Fruit fly (Drosophila melanogaster) whole organism, embryonic: ENCODE measurements around the gene Cyp28c1.

Experiments used
- Bteb2 ChIP-seq: fragments of 200-800 bp; sonication (Bioruptor generic); optimal IDR thresholded peaks from 2 replicates; lab custom pipeline; 2016; ENCODE audit warnings: missing biosample characterization, missing genetic modification characterization
- CG10654 ChIP-seq: fragments of 200-800 bp; sonication (Bioruptor generic); optimal IDR thresholded peaks from 2 replicates; lab custom pipeline; 2016; ENCODE audit warnings: missing biosample characterization, missing genetic modification characterization
- CG10979 ChIP-seq: fragments of 200-800 bp; sonication (Bioruptor generic); optimal IDR thresholded peaks from 2 replicates; lab custom pipeline; 2018; ENCODE audit warnings: missing biosample characterization, mild to moderate bottlenecking, missing genetic modification characterization, moderate library complexity
- CG12769 ChIP-seq: fragments of 200-800 bp; sonication (Bioruptor generic); optimal IDR thresholded peaks from 2 replicates; lab custom pipeline; 2019; ENCODE audit warnings: missing biosample characterization, mild to moderate bottlenecking, missing genetic modification characterization, moderate library complexity
- CG14860 ChIP-seq: fragments of 200-800 bp; sonication (Bioruptor generic); IDR thresholded peaks from 3 replicates; pipeline ENCODE4 v1.3.6; 2022; ENCODE audit warnings: missing biosample characterization, missing genetic modification characterization; ENCODE audit not compliant: partially characterized antibody
- CG15601 ChIP-seq: fragments of 200-800 bp; sonication (Bioruptor generic); optimal IDR thresholded peaks from 3 replicates; lab custom pipeline; 2019; ENCODE audit warnings: missing biosample characterization, mild to moderate bottlenecking, missing genetic modification characterization, moderate library complexity
- CG1647 ChIP-seq: fragments of 200-800 bp; sonication (Bioruptor generic); optimal IDR thresholded peaks from 3 replicates; lab custom pipeline; 2016; ENCODE audit warnings: missing biosample characterization, missing genetic modification characterization
- CG17186 ChIP-seq: fragments of 200-800 bp; sonication (Bioruptor generic); optimal IDR thresholded peaks from 3 replicates; lab custom pipeline; 2017; ENCODE audit warnings: missing biosample characterization, missing genetic modification reagents, missing genetic modification characterization
- CG17361 ChIP-seq: fragments of 200-800 bp; sonication (Bioruptor generic); IDR thresholded peaks from 3 replicates; pipeline ENCODE4 v1.3.6; 2022; ENCODE audit warnings: missing biosample characterization, missing genetic modification characterization
- CG17802 ChIP-seq: fragments of 200-800 bp; sonication (Bioruptor generic); optimal IDR thresholded peaks from 2 replicates; lab custom pipeline; 2018; ENCODE audit warnings: missing biosample characterization, mild to moderate bottlenecking, missing genetic modification characterization, moderate library complexity
- CG18011 ChIP-seq: fragments of 200-800 bp; sonication (Bioruptor generic); optimal IDR thresholded peaks from 2 replicates; lab custom pipeline; 2017; ENCODE audit warnings: missing biosample characterization, missing genetic modification characterization, mild to moderate bottlenecking, moderate library complexity, missing genotype
- CG30403 ChIP-seq: fragments of 200-800 bp; sonication (Bioruptor generic); optimal IDR thresholded peaks from 3 replicates; lab custom pipeline; 2016; ENCODE audit warnings: missing biosample characterization, missing genetic modification characterization
- CG32532 ChIP-seq: fragments of 200-800 bp; sonication (Bioruptor generic); IDR thresholded peaks from 2 replicates; pipeline ENCODE4 v1.3.6; 2022; ENCODE audit warnings: missing biosample characterization, missing genetic modification characterization
- CG32772 ChIP-seq: fragments of 200-800 bp; sonication (Bioruptor generic); IDR thresholded peaks from 2 replicates; pipeline ENCODE4 v1.3.6; 2022; ENCODE audit warnings: missing biosample characterization, missing genetic modification characterization
- CG3995 ChIP-seq: fragments of 200-800 bp; sonication (Bioruptor generic); optimal IDR thresholded peaks from 3 replicates; lab custom pipeline; 2016; ENCODE audit warnings: missing biosample characterization, missing genetic modification characterization
- CG4617 ChIP-seq: fragments of 200-800 bp; sonication (Bioruptor generic); optimal IDR thresholded peaks from 3 replicates; lab custom pipeline; 2016; ENCODE audit warnings: missing biosample characterization, missing genetic modification characterization, borderline replicate concordance
- CG6765 ChIP-seq: fragments of 200-800 bp; sonication (Bioruptor generic); optimal IDR thresholded peaks from 3 replicates; lab custom pipeline; 2017; ENCODE audit warnings: missing biosample characterization, mild to moderate bottlenecking, missing genetic modification characterization
- CG6813 ChIP-seq: fragments of 200-800 bp; sonication (Bioruptor generic); optimal IDR thresholded peaks from 2 replicates; lab custom pipeline; 2017; ENCODE audit warnings: missing biosample characterization, missing genetic modification characterization, mild to moderate bottlenecking, moderate library complexity, missing genetic modification reagents
- CG7372 ChIP-seq: fragments of 200-800 bp; sonication (Bioruptor generic); IDR thresholded peaks from 2 replicates; pipeline ENCODE4 v1.3.6; 2022; ENCODE audit warnings: missing biosample characterization, missing genetic modification characterization
- CG8359 ChIP-seq: fragments of 200-800 bp; sonication (Bioruptor generic); optimal IDR thresholded peaks from 2 replicates; lab custom pipeline; 2017; ENCODE audit warnings: missing biosample characterization, mild to moderate bottlenecking, missing genetic modification characterization, borderline replicate concordance
- CG9609 ChIP-seq: fragments of 200-800 bp; sonication (Bioruptor generic); optimal IDR thresholded peaks from 3 replicates; lab custom pipeline; 2016; ENCODE audit warnings: missing biosample characterization, missing genetic modification characterization
- CHES-1-like ChIP-seq: fragments of 200-800 bp; sonication (Bioruptor generic); optimal IDR thresholded peaks from 2 replicates; lab custom pipeline; 2016; ENCODE audit warnings: missing biosample characterization, missing genetic modification characterization
- CrebB ChIP-seq: fragments of 200-800 bp; sonication (Bioruptor generic); optimal IDR thresholded peaks from 3 replicates; lab custom pipeline; 2018; ENCODE audit warnings: missing biosample characterization, mild to moderate bottlenecking, missing genetic modification characterization
- Dbx ChIP-seq: fragments of 200-800 bp; sonication (Bioruptor generic); IDR thresholded peaks from 3 replicates; pipeline ENCODE4 v1.3.6; 2022; ENCODE audit warnings: missing biosample characterization, missing genetic modification characterization
- Gug ChIP-seq: fragments of 200-800 bp; sonication (Bioruptor generic); IDR thresholded peaks from 4 replicates; pipeline ENCODE4 v1.3.6; 2022; ENCODE audit warnings: missing biosample characterization, missing genetic modification characterization
- HLH54F ChIP-seq: fragments of 200-800 bp; sonication (Bioruptor generic); optimal IDR thresholded peaks from 3 replicates; lab custom pipeline; 2016; ENCODE audit warnings: missing biosample characterization, missing genetic modification characterization
- Hsf ChIP-seq: fragments of 200-800 bp; sonication (Bioruptor generic); optimal IDR thresholded peaks from 3 replicates; lab custom pipeline; 2016; ENCODE audit warnings: missing biosample characterization, missing genetic modification characterization
- MTF-1 ChIP-seq: fragments of 200-800 bp; sonication (Bioruptor generic); optimal IDR thresholded peaks from 2 replicates; lab custom pipeline; 2018; ENCODE audit warnings: missing biosample characterization, mild to moderate bottlenecking, missing genetic modification characterization, borderline replicate concordance
- Mrtf ChIP-seq: fragments of 200-800 bp; sonication (Bioruptor generic); IDR thresholded peaks from 3 replicates; pipeline ENCODE4 v1.3.6; 2022; ENCODE audit warnings: missing biosample characterization, missing genetic modification characterization
- Myb ChIP-seq: fragments of 200-800 bp; sonication (Bioruptor generic); optimal IDR thresholded peaks from 2 replicates; lab custom pipeline; 2016; ENCODE audit warnings: missing biosample characterization, missing genetic modification characterization
- NFAT ChIP-seq: fragments of 200-800 bp; sonication (Bioruptor generic); IDR thresholded peaks from 2 replicates; pipeline ENCODE4 v1.3.6; 2022; ENCODE audit warnings: missing biosample characterization, missing genetic modification characterization
- Nf-YC ChIP-seq: fragments of 200-800 bp; optimal IDR thresholded peaks from 3 replicates; lab custom pipeline; 2019; ENCODE audit warnings: missing biosample characterization, mild to moderate bottlenecking, missing genetic modification characterization, moderate library complexity
- Opbp ChIP-seq: fragments of 200-800 bp; sonication (Bioruptor generic); IDR thresholded peaks from 3 replicates; pipeline ENCODE4 v1.3.6; 2022; ENCODE audit warnings: missing biosample characterization, missing genetic modification characterization; ENCODE audit not compliant: partially characterized antibody
- ato ChIP-seq: fragments of 200-800 bp; sonication (Bioruptor generic); IDR thresholded peaks from 2 replicates; pipeline ENCODE4 v1.3.6; 2022; ENCODE audit warnings: missing biosample characterization, missing genetic modification characterization; ENCODE audit not compliant: partially characterized antibody
- bbx ChIP-seq: fragments of 200-800 bp; sonication (Bioruptor generic); IDR thresholded peaks from 2 replicates; pipeline ENCODE4 v1.3.6; 2022; ENCODE audit warnings: missing biosample characterization, missing genetic modification characterization; ENCODE audit not compliant: partially characterized antibody
- bowl ChIP-seq: fragments of 200-800 bp; sonication (Bioruptor generic); IDR thresholded peaks from 2 replicates; pipeline ENCODE4 v1.3.6; 2022; ENCODE audit warnings: missing biosample characterization, missing genetic modification characterization
- btn ChIP-seq: fragments of 200-800 bp; sonication (Bioruptor generic); optimal IDR thresholded peaks from 2 replicates; lab custom pipeline; 2016; ENCODE audit warnings: missing biosample characterization, missing genetic modification characterization
- chinmo ChIP-seq: fragments of 200-800 bp; sonication (Bioruptor generic); IDR thresholded peaks from 4 replicates; pipeline ENCODE4 v1.3.6; 2022; ENCODE audit warnings: missing biosample characterization, missing genetic modification characterization; ENCODE audit not compliant: partially characterized antibody
- disco-r ChIP-seq: fragments of 200-800 bp; sonication (Bioruptor generic); optimal IDR thresholded peaks from 2 replicates; lab custom pipeline; 2016; ENCODE audit warnings: missing biosample characterization, missing genetic modification characterization
- dysf ChIP-seq: fragments of 200-800 bp; sonication (Bioruptor generic); IDR thresholded peaks from 3 replicates; pipeline ENCODE4 v1.3.6; 2022; ENCODE audit warnings: missing biosample characterization, missing genetic modification characterization
- exex ChIP-seq: fragments of 200-800 bp; sonication (Bioruptor generic); optimal IDR thresholded peaks from 4 replicates; lab custom pipeline; 2018; ENCODE audit warnings: missing biosample characterization, mild to moderate bottlenecking, missing genetic modification characterization, moderate library complexity
- lab ChIP-seq: fragments of 200-800 bp; sonication (Bioruptor generic); optimal IDR thresholded peaks from 3 replicates; lab custom pipeline; 2017; ENCODE audit warnings: missing biosample characterization, missing genetic modification characterization, mild to moderate bottlenecking, moderate library complexity, missing genetic modification reagents
- mirr ChIP-seq: fragments of 200-800 bp; sonication (Bioruptor generic); optimal IDR thresholded peaks from 3 replicates; lab custom pipeline; 2018; ENCODE audit warnings: missing biosample characterization, mild to moderate bottlenecking, missing genetic modification characterization
- nmo ChIP-seq: fragments of 200-800 bp; sonication (Bioruptor generic); optimal IDR thresholded peaks from 2 replicates; lab custom pipeline; 2018; ENCODE audit warnings: missing biosample characterization, mild to moderate bottlenecking, missing genetic modification characterization, moderate library complexity
- odd ChIP-seq: fragments of 200-800 bp; sonication (Bioruptor generic); optimal IDR thresholded peaks from 2 replicates; lab custom pipeline; 2017; ENCODE audit warnings: missing biosample characterization, mild to moderate bottlenecking, missing genetic modification characterization
- onecut ChIP-seq: fragments of 200-800 bp; sonication (Bioruptor generic); IDR thresholded peaks from 2 replicates; pipeline ENCODE4 v1.3.6; 2022; ENCODE audit warnings: missing biosample characterization, missing genetic modification characterization
- pfk ChIP-seq: fragments of 200-800 bp; sonication (Bioruptor generic); optimal IDR thresholded peaks from 2 replicates; lab custom pipeline; 2018; ENCODE audit warnings: missing biosample characterization, mild to moderate bottlenecking, missing genetic modification characterization, moderate library complexity
- pzg ChIP-seq: fragments of 200-800 bp; sonication (Bioruptor generic); optimal IDR thresholded peaks from 3 replicates; lab custom pipeline; 2018; ENCODE audit warnings: missing biosample characterization, mild to moderate bottlenecking, missing genetic modification characterization, moderate library complexity

Cyp28c1 gene

dm6 chrX:11852310-11852709 is 12.9 kb downstream of the Cyp28c1 start, which contains the start of gene p24-1 (continued):
- peak; percentile 32 for TF ChIP-seq nmo (GFP tag; lab: Kevin White, UChicago)
- TF ChIP-seq CG12769 (tag; lab: Kevin White, UChicago) = peak; percentile 30
- no peak for TF ChIP-seq bowl (GFP tag; lab: Robert Waterston, UW)
- TF ChIP-seq CG6765 (GFP tag; lab: Kevin White, UChicago) = peak; percentile 14
- TF ChIP-seq CG18011 (GFP tag; lab: Kevin White, UChicago) = peak; percentile 18
- peak; percentile 52 for TF ChIP-seq CHES-1-like (GFP tag; lab: Kevin White, UChicago)
- TF ChIP-seq disco-r (GFP tag; lab: Kevin White, UChicago) = peak; percentile 11
- TF ChIP-seq CG15601 (tag; lab: Kevin White, UChicago) = peak; percentile 34
- TF ChIP-seq btn (GFP tag; lab: Kevin White, UChicago) = no peak
- TF ChIP-seq CG6813 = no peak
- peak; percentile 31; the same call in 1 of the 2 replicates for TF ChIP-seq onecut
- peak; percentile 71; the same call in 2 of the 3 replicates for TF ChIP-seq Dbx (GFP tag; lab: Robert Waterston, UW)
- TF ChIP-seq lab (GFP tag; lab: Kevin White, UChicago) = peak; percentile 65
- peak; percentile 83 for TF ChIP-seq ato (GFP tag; lab: Robert Waterston, UW)
- peak; percentile 54 for TF ChIP-seq CG4617 (GFP tag; lab: Kevin White, UChicago)
- TF ChIP-seq Mrtf (GFP tag; lab: Robert Waterston, UW) = peak; percentile 36; the same call in 1 of the 3 replicates
- TF ChIP-seq CG7372 (GFP tag; lab: Robert Waterston, UW) = no peak
- 0 out of 2 replicates have a peak, but pooled peaks have one; percentile 15 for TF ChIP-seq CG32772 (GFP tag; lab: Robert Waterston, UW)
- TF ChIP-seq HLH54F (GFP tag; lab: Kevin White, UChicago) = peak; percentile 62
- TF ChIP-seq CG14860 = peak; percentile 74
- peak; percentile 94 for TF ChIP-seq pzg
- TF ChIP-seq MTF-1 (GFP tag; lab: Kevin White, UChicago) = peak; percentile 37
- peak; percentile 94 for TF ChIP-seq CG3995 (GFP tag; lab: Kevin White, UChicago)
- peak; percentile 27 for TF ChIP-seq CG17802 (tag; lab: Kevin White, UChicago)
- TF ChIP-seq Hsf = peak; percentile 48
- TF ChIP-seq CG8359 (GFP tag; lab: Kevin White, UChicago) = no peak
- TF ChIP-seq CG10979 (tag; lab: Kevin White, UChicago) = peak; percentile 14
- TF ChIP-seq pfk = peak; percentile 18
- peak; percentile 42 for TF ChIP-seq CG30403
- TF ChIP-seq CG32532 = peak; percentile 73
- TF ChIP-seq Opbp (GFP tag; lab: Robert Waterston, UW) = peak; percentile 92
- peak; percentile 7 for TF ChIP-seq Bteb2 (GFP tag; lab: Kevin White, UChicago)
- peak; percentile 55 for TF ChIP-seq Myb
- TF ChIP-seq dysf = peak; percentile 37; the same call in 2 of the 3 replicates
- TF ChIP-seq CG9609 = peak; percentile 64
- TF ChIP-seq NFAT = peak; percentile 81
- TF ChIP-seq mirr (GFP tag; lab: Kevin White, UChicago) = peak; percentile 39
- TF ChIP-seq CG10654 (GFP tag; lab: Kevin White, UChicago) = no peak
- peak; percentile 1 for TF ChIP-seq exex (tag; lab: Kevin White, UChicago)
- TF ChIP-seq bbx = peak; percentile 93
- peak; percentile 22 for TF ChIP-seq CG1647 (GFP tag; lab: Kevin White, UChicago)
- peak; percentile 7 for TF ChIP-seq CrebB (tag; lab: Kevin White, UChicago)
- TF ChIP-seq chinmo (GFP tag; lab: Robert Waterston, UW) = peak; percentile 90; the same call in 2 of the 4 replicates
- peak; percentile 74 for TF ChIP-seq CG17186 (GFP tag; lab: Kevin White, UChicago)
- 0 out of 3 replicates have a peak, but pooled peaks have one; percentile 13 for TF ChIP-seq CG17361
- TF ChIP-seq odd (GFP tag; lab: Kevin White, UChicago) = peak; percentile 38
- peak; percentile 56; the same call in 2 of the 4 replicates for TF ChIP-seq Gug (GFP tag; lab: Robert Waterston, UW)
- TF ChIP-seq Nf-YC (tag; lab: Kevin White, UChicago) = peak; percentile 56
